Fruit fly (Drosophila melanogaster) whole organism, embryonic: ENCODE data around the gene COX7AL2.

Experiments used
- Ada2b ChIP-seq: fragments of 200-800 bp; sonication (Bioruptor generic); IDR thresholded peaks from 2 replicates; pipeline ENCODE4 v1.3.6; 2022; ENCODE audit warnings: missing biosample characterization, missing genetic modification characterization
- B-H2 ChIP-seq: fragments of 200-800 bp; sonication (Bioruptor generic); optimal IDR thresholded peaks from 2 replicates; lab custom pipeline; 2018; ENCODE audit warnings: missing biosample characterization, mild to moderate bottlenecking, missing genetic modification characterization
- BtbVII ChIP-seq: fragments of 200-800 bp; sonication (Bioruptor generic); optimal IDR thresholded peaks from 3 replicates; lab custom pipeline; 2017; ENCODE audit warnings: missing biosample characterization, mild to moderate bottlenecking, missing genetic modification characterization
- CG10147 ChIP-seq: fragments of 200-800 bp; sonication (Bioruptor generic); optimal IDR thresholded peaks from 2 replicates; lab custom pipeline; 2019; ENCODE audit warnings: missing biosample characterization, mild to moderate bottlenecking, missing genetic modification characterization, moderate library complexity
- CG10654 ChIP-seq: fragments of 200-800 bp; sonication (Bioruptor generic); optimal IDR thresholded peaks from 2 replicates; lab custom pipeline; 2016; ENCODE audit warnings: missing biosample characterization, missing genetic modification characterization
- CG12236 ChIP-seq: fragments of 200-800 bp; sonication (Bioruptor generic); optimal IDR thresholded peaks from 2 replicates; lab custom pipeline; 2016; ENCODE audit warnings: missing biosample characterization, missing genetic modification characterization
- CG15269 ChIP-seq: fragments of 200-800 bp; sonication (Bioruptor generic); optimal IDR thresholded peaks from 2 replicates; lab custom pipeline; 2018; ENCODE audit warnings: missing biosample characterization, mild to moderate bottlenecking, missing genetic modification characterization, moderate library complexity
- CG15514 ChIP-seq: fragments of 200-800 bp; sonication (Bioruptor generic); optimal IDR thresholded peaks from 3 replicates; lab custom pipeline; 2017; ENCODE audit warnings: missing biosample characterization, missing genetic modification characterization, mild to moderate bottlenecking, moderate library complexity, missing genetic modification reagents
- CG1603 ChIP-seq: fragments of 200-800 bp; sonication (Bioruptor generic); optimal IDR thresholded peaks from 2 replicates; lab custom pipeline; 2019; ENCODE audit warnings: missing biosample characterization, mild to moderate bottlenecking, missing genetic modification characterization, moderate library complexity
- CG17186 ChIP-seq: fragments of 200-800 bp; sonication (Bioruptor generic); optimal IDR thresholded peaks from 3 replicates; lab custom pipeline; 2017; ENCODE audit warnings: missing biosample characterization, missing genetic modification reagents, missing genetic modification characterization
- CG31224 ChIP-seq: fragments of 200-800 bp; sonication (Bioruptor generic); IDR thresholded peaks from 2 replicates; pipeline ENCODE4 v1.3.6; 2022; ENCODE audit warnings: missing biosample characterization, missing genetic modification characterization
- CG32767 ChIP-seq: fragments of 200-800 bp; sonication (Bioruptor generic); IDR thresholded peaks from 2 replicates; pipeline ENCODE4 v1.3.6; 2022; ENCODE audit warnings: missing biosample characterization, missing genetic modification characterization
- CG3847 ChIP-seq: fragments of 200-800 bp; sonication (Bioruptor generic); IDR thresholded peaks from 2 replicates; pipeline ENCODE4 v1.3.6; 2022; ENCODE audit warnings: missing biosample characterization, missing genetic modification characterization
- CG4404 ChIP-seq: fragments of 200-800 bp; sonication (Bioruptor generic); IDR thresholded peaks from 2 replicates; pipeline ENCODE4 v1.3.6; 2022; ENCODE audit warnings: missing biosample characterization, missing genetic modification characterization
- CG6654 ChIP-seq: fragments of 200-800 bp; sonication (Bioruptor generic); optimal IDR thresholded peaks from 2 replicates; lab custom pipeline; 2017; ENCODE audit warnings: missing biosample characterization, mild to moderate bottlenecking, missing genetic modification characterization
- CG6765 ChIP-seq: fragments of 200-800 bp; sonication (Bioruptor generic); optimal IDR thresholded peaks from 3 replicates; lab custom pipeline; 2017; ENCODE audit warnings: missing biosample characterization, mild to moderate bottlenecking, missing genetic modification characterization
- CG7963 ChIP-seq: fragments of 200-800 bp; sonication (Bioruptor generic); IDR thresholded peaks from 3 replicates; pipeline ENCODE4 v1.3.6; 2022; ENCODE audit warnings: missing biosample characterization, missing genetic modification characterization; ENCODE audit not compliant: partially characterized antibody
- CG7987 ChIP-seq: fragments of 200-800 bp; sonication (Bioruptor generic); optimal IDR thresholded peaks from 2 replicates; lab custom pipeline; 2018; ENCODE audit warnings: missing biosample characterization, mild to moderate bottlenecking, missing genetic modification characterization, moderate library complexity
- CG9437 ChIP-seq: fragments of 200-800 bp; sonication (Bioruptor generic); optimal IDR thresholded peaks from 2 replicates; lab custom pipeline; 2018; ENCODE audit warnings: missing biosample characterization, mild to moderate bottlenecking, missing genetic modification characterization
- CG9727 ChIP-seq: fragments of 200-800 bp; sonication (Bioruptor generic); optimal IDR thresholded peaks from 3 replicates; lab custom pipeline; 2017; ENCODE audit warnings: missing biosample characterization, mild to moderate bottlenecking, missing genetic modification characterization
- CoRest ChIP-seq: fragments of 200-800 bp; sonication (Bioruptor generic); optimal IDR thresholded peaks from 3 replicates; lab custom pipeline; 2018; ENCODE audit warnings: missing biosample characterization, mild to moderate bottlenecking, missing genetic modification characterization, moderate library complexity
- E2f1 ChIP-seq: fragments of 200-800 bp; sonication (Bioruptor generic); IDR thresholded peaks from 2 replicates; pipeline ENCODE4 v1.3.6; 2022; ENCODE audit warnings: missing biosample characterization, missing genetic modification characterization
- Eip74EF ChIP-seq, 2 experiments: fragments of 200-800 bp in 1 of 2; fragments of >200 bp in 1 of 2; sonication (Bioruptor generic) in 1 of 2; optimal IDR thresholded peaks; 2 replicates each; lab custom pipeline; 2017 to 2019; ENCODE audit warnings: missing biosample characterization in 2 of 2, missing genetic modification characterization in 2 of 2, mild to moderate bottlenecking in 1 of 2, moderate library complexity in 1 of 2
- Elba2 ChIP-seq: fragments of 200-800 bp; sonication (Bioruptor generic); optimal IDR thresholded peaks from 3 replicates; lab custom pipeline; 2016; ENCODE audit warnings: missing biosample characterization, missing genetic modification characterization
- HHEX ChIP-seq: fragments of 200-800 bp; sonication (Bioruptor generic); optimal IDR thresholded peaks from 3 replicates; lab custom pipeline; 2017; ENCODE audit warnings: missing biosample characterization, mild to moderate bottlenecking, missing genetic modification characterization, missing genetic modification reagents
- Hr78 ChIP-seq, 2 experiments: fragments of 200-800 bp in 1 of 2; fragments of >200 bp in 1 of 2; sonication (Bioruptor generic) in 1 of 2; optimal IDR thresholded peaks; 2 replicates each; lab custom pipeline; 2017 to 2019; ENCODE audit warnings: missing biosample characterization in 2 of 2, missing genetic modification characterization in 2 of 2, mild to moderate bottlenecking in 1 of 2, moderate library complexity in 1 of 2
- Kr ChIP-seq: fragments of 200-800 bp; sonication (Bioruptor generic); optimal IDR thresholded peaks from 2 replicates; lab custom pipeline; 2017; ENCODE audit warnings: missing biosample characterization, mild to moderate bottlenecking, missing genetic modification characterization
- Nf-YB ChIP-seq: fragments of 200-800 bp; sonication (Bioruptor generic); optimal IDR thresholded peaks from 3 replicates; lab custom pipeline; 2019; ENCODE audit warnings: missing biosample characterization, mild to moderate bottlenecking, missing genetic modification characterization, moderate library complexity
- NfI ChIP-seq: fragments of 200-800 bp; sonication (Bioruptor generic); optimal IDR thresholded peaks from 3 replicates; lab custom pipeline; 2018; ENCODE audit warnings: missing biosample characterization, mild to moderate bottlenecking, missing genetic modification characterization, moderate library complexity
- Sox100B ChIP-seq: fragments of 200-800 bp; sonication (Bioruptor generic); optimal IDR thresholded peaks from 3 replicates; lab custom pipeline; 2018; ENCODE audit warnings: missing biosample characterization, mild to moderate bottlenecking, missing genetic modification characterization
- ash1 ChIP-seq: fragments of 200-800 bp; sonication (Bioruptor generic); optimal IDR thresholded peaks from 2 replicates; lab custom pipeline; 2018; ENCODE audit warnings: missing biosample characterization, mild to moderate bottlenecking, missing genetic modification characterization
- cato ChIP-seq: fragments of 200-800 bp; sonication (Bioruptor generic); optimal IDR thresholded peaks from 2 replicates; lab custom pipeline; 2016; ENCODE audit warnings: missing biosample characterization, missing genetic modification characterization, borderline replicate concordance
- chif ChIP-seq, 2 experiments: fragments of 200-800 bp; sonication (Bioruptor generic); optimal IDR thresholded peaks; 3 replicates each; lab custom pipeline; 2016; ENCODE audit warnings: missing biosample characterization in 2 of 2, missing genetic modification characterization in 2 of 2
- cwo ChIP-seq: fragments of 200-800 bp; sonication (Bioruptor generic); optimal IDR thresholded peaks from 3 replicates; lab custom pipeline; 2017; ENCODE audit warnings: missing biosample characterization, missing genetic modification characterization, mild to moderate bottlenecking, moderate library complexity, missing genetic modification reagents
- dmrt99B ChIP-seq: fragments of 200-800 bp; sonication (Bioruptor generic); optimal IDR thresholded peaks from 2 replicates; lab custom pipeline; 2018; ENCODE audit warnings: missing biosample characterization, mild to moderate bottlenecking, missing genetic modification characterization, moderate library complexity
- ewg ChIP-seq: fragments of 200-800 bp; sonication (Bioruptor generic); optimal IDR thresholded peaks from 3 replicates; lab custom pipeline; 2017; ENCODE audit warnings: mild to moderate bottlenecking, missing biosample characterization, missing genetic modification reagents, missing genetic modification characterization
- gcm ChIP-seq: fragments of 200-800 bp; sonication (Bioruptor generic); optimal IDR thresholded peaks from 2 replicates; lab custom pipeline; 2019; ENCODE audit warnings: missing biosample characterization, mild to moderate bottlenecking, missing genetic modification characterization, moderate library complexity
- gem ChIP-seq: fragments of 200-800 bp; sonication (Bioruptor generic); optimal IDR thresholded peaks from 2 replicates; lab custom pipeline; 2019; ENCODE audit warnings: missing biosample characterization, mild to moderate bottlenecking, missing genetic modification characterization, moderate library complexity
- grau ChIP-seq: fragments of 200-800 bp; optimal IDR thresholded peaks from 3 replicates; lab custom pipeline; 2019; ENCODE audit warnings: missing biosample characterization, mild to moderate bottlenecking, missing genetic modification characterization, moderate library complexity
- ken ChIP-seq: fragments of 200-800 bp; sonication (Bioruptor generic); IDR thresholded peaks from 3 replicates; pipeline ENCODE4 v1.3.6; 2022; ENCODE audit warnings: missing biosample characterization, missing genetic modification characterization
- org-1 ChIP-seq: fragments of 200-800 bp; sonication (Bioruptor generic); optimal IDR thresholded peaks from 2 replicates; lab custom pipeline; 2017; ENCODE audit warnings: missing biosample characterization, missing genetic modification characterization
- phol ChIP-seq: fragments of 200-800 bp; sonication (Bioruptor generic); optimal IDR thresholded peaks from 3 replicates; lab custom pipeline; 2018; ENCODE audit warnings: missing biosample characterization, mild to moderate bottlenecking, missing genetic modification characterization, moderate library complexity
- prd ChIP-seq, 3 experiments: fragments of >200 bp in 2 of 3; fragments of 200-800 bp in 1 of 3; sonication (Bioruptor generic) in 1 of 3; optimal IDR thresholded peaks in 2 of 3; IDR thresholded peaks in 1 of 3; 2 replicates in 2 of 3; 3 replicates in 1 of 3; pipeline versions ENCODE4 v1.3.6 to Lab custom; 2017 to 2022; ENCODE audit warnings: missing biosample characterization in 1 of 3, missing genetic modification characterization in 1 of 3
- row ChIP-seq: fragments of 200-800 bp; sonication (Bioruptor generic); IDR thresholded peaks from 3 replicates; pipeline ENCODE4 v1.3.6; 2022; ENCODE audit warnings: missing biosample characterization, missing genetic modification characterization
- shn ChIP-seq: fragments of 200-800 bp; sonication (Bioruptor generic); optimal IDR thresholded peaks from 3 replicates; lab custom pipeline; 2016; ENCODE audit warnings: missing biosample characterization, missing genetic modification characterization
- zen2 ChIP-seq: fragments of 200-800 bp; sonication (Bioruptor generic); IDR thresholded peaks from 3 replicates; pipeline ENCODE4 v1.3.6; 2022; ENCODE audit warnings: missing biosample characterization, missing genetic modification characterization; ENCODE audit not compliant: partially characterized antibody

Gene COX7AL2

dm6 chr2L:2196590-2197474 is 880 bp downstream of the COX7AL2 start (continued):
- TF ChIP-seq CG6765 = peak; percentile 62
- no peak for TF ChIP-seq CG31224
- TF ChIP-seq CG7987 (GFP tag; lab: Kevin White, UChicago) = peak; percentile 86
- no peak for TF ChIP-seq E2f1 (GFP tag; lab: Robert Waterston, UW)
- peak; percentile 54 for TF ChIP-seq NfI (GFP tag; lab: Kevin White, UChicago)
- peak; percentile 67 for TF ChIP-seq CoRest (tag; lab: Kevin White, UChicago)
- TF ChIP-seq cwo (GFP tag; lab: Kevin White, UChicago) = peak; percentile 95
- TF ChIP-seq zen2 (GFP tag; lab: Robert Waterston, UW) = no peak
- TF ChIP-seq CG9437 (GFP tag; lab: Kevin White, UChicago) = peak; percentile 1
- no peak for TF ChIP-seq Ada2b (GFP tag; lab: Robert Waterston, UW)
- TF ChIP-seq row (GFP tag; lab: Robert Waterston, UW) = no peak
- peak; percentile 5 for TF ChIP-seq org-1 (GFP tag; lab: Kevin White, UChicago)
- TF ChIP-seq prd (optimal IDR thresholded peaks at IDR 0.05; lab: Kevin White, UChicago) = no peak
- TF ChIP-seq prd (GFP tag; IDR thresholded peaks at IDR 0.05; lab: Robert Waterston, UW) = no peak
- TF ChIP-seq Kr (GFP tag; lab: Kevin White, UChicago) = peak; percentile 49
- TF ChIP-seq Eip74EF (GFP tag; optimal IDR thresholded peaks at IDR 0.05; lab: Kevin White, UChicago) = peak in 1 of 2 experiments; percentile 94
- TF ChIP-seq shn (GFP tag; lab: Kevin White, UChicago) = no peak
- TF ChIP-seq CG15269 (tag; lab: Kevin White, UChicago) = peak; percentile 64
- TF ChIP-seq phol (tag; lab: Kevin White, UChicago) = peak; percentile 54
- peak; percentile 5 for TF ChIP-seq ash1
- TF ChIP-seq CG7963 = no peak
- peak; percentile 26 for TF ChIP-seq CG10147 (GFP tag; lab: Kevin White, UChicago)
- peak; percentile 52 for TF ChIP-seq CG1603
- no peak for TF ChIP-seq CG12236 (GFP tag; lab: Kevin White, UChicago)
- no peak for TF ChIP-seq CG4404
- TF ChIP-seq Sox100B (GFP tag; lab: Kevin White, UChicago) = peak; percentile 38
- no peak for TF ChIP-seq ken (GFP tag; lab: Robert Waterston, UW)
- peak in 1 of 2 experiments; percentile 100 for TF ChIP-seq Hr78 (GFP tag; optimal IDR thresholded peaks at IDR 0.05; lab: Kevin White, UChicago)
- TF ChIP-seq dmrt99B (tag; lab: Kevin White, UChicago) = peak; percentile 37
- TF ChIP-seq gem (tag; lab: Kevin White, UChicago) = peak; percentile 77
- TF ChIP-seq B-H2 (GFP tag; lab: Kevin White, UChicago) = peak; percentile 53
- TF ChIP-seq HHEX (GFP tag; lab: Kevin White, UChicago) = peak; percentile 76
- TF ChIP-seq CG10654 (GFP tag; lab: Kevin White, UChicago) = no peak
- peak; percentile 59 for TF ChIP-seq CG15514
- no peak for TF ChIP-seq CG32767 (GFP tag; lab: Robert Waterston, UW)
- no peak for TF ChIP-seq CG3847 (GFP tag; lab: Robert Waterston, UW)
- TF ChIP-seq gcm = peak; percentile 70
- TF ChIP-seq CG9727 (GFP tag; lab: Kevin White, UChicago) = peak; percentile 63
- no peak for TF ChIP-seq CG6654 (GFP tag; lab: Kevin White, UChicago)
- TF ChIP-seq ewg (GFP tag; lab: Kevin White, UChicago) = peak; percentile 35
- no peak for TF ChIP-seq cato (GFP tag; lab: Kevin White, UChicago)
- TF ChIP-seq grau (tag; lab: Kevin White, UChicago) = peak; percentile 68
- peak; percentile 9 to 10 for TF ChIP-seq chif (GFP tag; optimal IDR thresholded peaks at IDR 0.05; lab: Kevin White, UChicago)
- TF ChIP-seq BtbVII (GFP tag; lab: Kevin White, UChicago) = peak; percentile 78
- TF ChIP-seq CG17186 (GFP tag; lab: Kevin White, UChicago) = no peak
- no peak for TF ChIP-seq Elba2 (GFP tag; lab: Kevin White, UChicago)
- peak; percentile 80 for TF ChIP-seq Nf-YB (GFP tag; lab: Kevin White, UChicago)
